Worm (Caenorhabditis elegans) whole organism, mixed stage, embryonic: ENCODE results near the gene sec-22.

Experiments used
- M03D4.4 ChIP-seq: sonication (generic microtip); optimal IDR thresholded peaks from 2 replicates; lab custom pipeline; 2017; ENCODE audit warnings: mild to moderate bottlenecking, missing genetic modification characterization, missing compliant biosample characterization
- blmp-1 ChIP-seq: fragments of 150-350 bp; optimal IDR thresholded peaks from 2 replicates; lab custom pipeline; 2014; ENCODE audit warnings: missing biosample characterization, missing genetic modification characterization
- ceh-39 ChIP-seq: fragments of 150-350 bp; optimal IDR thresholded peaks from 2 replicates; lab custom pipeline; 2014; ENCODE audit warnings: missing biosample characterization, missing genetic modification characterization
- ceh-43 ChIP-seq: fragments of 200-800 bp; sonication (Bioruptor generic); optimal IDR thresholded peaks from 2 replicates; lab custom pipeline; 2018; ENCODE audit warnings: mild to moderate bottlenecking, missing genetic modification characterization, moderate library complexity, missing compliant biosample characterization
- ceh-83 ChIP-seq: fragments of 200-800 bp; sonication (Bioruptor generic); optimal IDR thresholded peaks from 2 replicates; lab custom pipeline; 2018; ENCODE audit warnings: mild to moderate bottlenecking, missing genetic modification characterization, missing compliant biosample characterization
- ces-1 ChIP-seq: fragments of 150-350 bp; optimal IDR thresholded peaks from 2 replicates; lab custom pipeline; 2014; ENCODE audit warnings: missing biosample characterization, missing genetic modification reagents, missing genetic modification characterization
- cnd-1 ChIP-seq: fragments of 200-800 bp; sonication (Bioruptor generic); optimal IDR thresholded peaks from 2 replicates; lab custom pipeline; 2018; ENCODE audit warnings: mild to moderate bottlenecking, missing genetic modification characterization, missing compliant biosample characterization
- drap-1 ChIP-seq: fragments of 200-800 bp; sonication (Bioruptor generic); optimal IDR thresholded peaks from 3 replicates; lab custom pipeline; 2018; ENCODE audit warnings: mild to moderate bottlenecking, missing genetic modification characterization, missing compliant biosample characterization
- elt-3 ChIP-seq: fragments of 150-350 bp; optimal IDR thresholded peaks from 2 replicates; lab custom pipeline; 2014; ENCODE audit warnings: missing biosample characterization, missing genetic modification characterization
- ham-2 ChIP-seq: fragments of 200-800 bp; sonication (Bioruptor generic); optimal IDR thresholded peaks from 2 replicates; lab custom pipeline; 2018; ENCODE audit warnings: mild to moderate bottlenecking, missing genetic modification characterization, missing compliant biosample characterization
- hlh-1 ChIP-seq: fragments of 150-350 bp; optimal IDR thresholded peaks from 2 replicates; lab custom pipeline; 2014; ENCODE audit warnings: missing biosample characterization, missing genetic modification reagents, missing genetic modification characterization
- lin-13 ChIP-seq: fragments of 150-350 bp; optimal IDR thresholded peaks from 2 replicates; lab custom pipeline; 2014; ENCODE audit warnings: missing biosample characterization, missing genetic modification characterization
- lin-32 ChIP-seq: fragments of 200-800 bp; sonication (Bioruptor generic); optimal IDR thresholded peaks from 2 replicates; lab custom pipeline; 2018; ENCODE audit warnings: mild to moderate bottlenecking, missing genetic modification characterization, missing compliant biosample characterization
- lsy-2 ChIP-seq: fragments of 150-350 bp; optimal IDR thresholded peaks from 2 replicates; lab custom pipeline; 2014; ENCODE audit warnings: missing biosample characterization, missing genetic modification characterization
- mab-5 ChIP-seq: fragments of 150-350 bp; optimal IDR thresholded peaks from 2 replicates; lab custom pipeline; 2014; ENCODE audit warnings: missing biosample characterization, missing genetic modification characterization
- mep-1 ChIP-seq: fragments of 150-350 bp; optimal IDR thresholded peaks from 2 replicates; lab custom pipeline; 2017; ENCODE audit warnings: missing biosample characterization, missing genetic modification reagents, missing genetic modification characterization, inconsistent platforms
- mls-2 ChIP-seq: sonication (generic microtip); optimal IDR thresholded peaks from 2 replicates; lab custom pipeline; 2016; ENCODE audit warnings: mild to moderate bottlenecking, missing genetic modification characterization, moderate library complexity, missing compliant biosample characterization
- nhr-12 ChIP-seq: fragments of 150-350 bp; optimal IDR thresholded peaks from 2 replicates; lab custom pipeline; 2014; ENCODE audit warnings: missing biosample characterization, missing genetic modification characterization
- nhr-76 ChIP-seq: sonication (generic microtip); optimal IDR thresholded peaks from 2 replicates; lab custom pipeline; 2017; ENCODE audit warnings: missing biosample characterization, missing genetic modification characterization
- pha-4 ChIP-seq: fragments of 150-350 bp; optimal IDR thresholded peaks from 2 replicates; lab custom pipeline; 2018; ENCODE audit warnings: missing biosample characterization, missing genetic modification reagents, missing genetic modification characterization
- snpc-4 ChIP-seq: fragments of 150-350 bp; optimal IDR thresholded peaks from 2 replicates; lab custom pipeline; 2014; ENCODE audit warnings: missing biosample characterization, missing genetic modification characterization
- sptf-1 ChIP-seq: sonication (generic microtip); optimal IDR thresholded peaks from 2 replicates; lab custom pipeline; 2017; ENCODE audit warnings: mild to moderate bottlenecking, missing genetic modification characterization, moderate library complexity, missing compliant biosample characterization
- unc-120 ChIP-seq: sonication (generic microtip); optimal IDR thresholded peaks from 2 replicates; lab custom pipeline; 2017; ENCODE audit warnings: missing genetic modification characterization, missing compliant biosample characterization; ENCODE audit not compliant: poor library complexity, severe bottlenecking
- unc-39 ChIP-seq: fragments of 150-350 bp; optimal IDR thresholded peaks from 2 replicates; lab custom pipeline; 2014; ENCODE audit warnings: missing biosample characterization, missing genetic modification characterization
- unc-62 ChIP-seq: fragments of 150-350 bp; optimal IDR thresholded peaks from 2 replicates; lab custom pipeline; 2014; ENCODE audit warnings: missing biosample characterization, missing genetic modification reagents, missing genetic modification characterization
- zip-8 ChIP-seq: fragments of 150-350 bp; optimal IDR thresholded peaks from 2 replicates; lab custom pipeline; 2014; ENCODE audit warnings: missing biosample characterization, missing genetic modification characterization
- ztf-11 ChIP-seq: fragments of 150-350 bp; optimal IDR thresholded peaks from 2 replicates; lab custom pipeline; 2014; ENCODE audit warnings: missing biosample characterization, missing genetic modification characterization

The sec-22 gene

ce11 chrX:1053929-1054328, 18.6 kb downstream of the sec-22 start, which contains the start of gene ncs-3:
Gene ncs-3 (plus strand): TSS chrX:1054081.
- TF ChIP-seq hlh-1 (tag; lab: Kevin White, UChicago), result peak; percentile 36
- peak; percentile 62 for TF ChIP-seq unc-120
- no peak for TF ChIP-seq elt-3 (tag; lab: Kevin White, UChicago)
- no peak for TF ChIP-seq nhr-76 (tag; lab: Kevin White, UChicago)
- peak; percentile 71 for TF ChIP-seq unc-62 (GFP tag; lab: Kevin White, UChicago)

ce11 chrX:1057821-1058377, 22.6 kb downstream of the sec-22 start:
- TF ChIP-seq ces-1 (GFP tag; lab: Kevin White, UChicago), result peak; percentile 95
- no peak for TF ChIP-seq ceh-83
- no peak for TF ChIP-seq ham-2 (GFP tag; lab: Kevin White, UChicago)
- no peak for TF ChIP-seq M03D4.4 (tag; lab: Kevin White, UChicago)
- no peak for TF ChIP-seq zip-8

- peak; percentile 64 for TF ChIP-seq ces-1 (GFP tag; lab: Kevin White, UChicago)
- no peak for TF ChIP-seq sptf-1 (tag; lab: Kevin White, UChicago)
Observed at ce11 chrX:1060705-1061104, 25.4 kb downstream of the sec-22 start.

ce11 chrX:1062403-1063073, 27.2 kb downstream of the sec-22 start, which contains the start of gene unc-1:
Gene unc-1 (minus strand): TSS chrX:1062453.
- TF ChIP-seq ham-2 (GFP tag; lab: Kevin White, UChicago) (no peak), mep-1 (peak; percentile 7), unc-120 (peak; percentile 11), ces-1 (GFP tag; lab: Kevin White, UChicago) (peak; percentile 95)
- TF ChIP-seq, all 35 proteins: peak for 3

ce11 chrX:1064064-1064463, 28.7 kb downstream of the sec-22 start:
- peak; percentile 23 for TF ChIP-seq mls-2
- TF ChIP-seq sptf-1 (tag; lab: Kevin White, UChicago), result peak; percentile 54
- TF ChIP-seq ztf-11 (tag; lab: Kevin White, UChicago), result no peak
- TF ChIP-seq hlh-1 (tag; lab: Kevin White, UChicago), result peak; percentile 36
- no peak for TF ChIP-seq lin-13 (tag; lab: Kevin White, UChicago)
- TF ChIP-seq ham-2 (GFP tag; lab: Kevin White, UChicago), result no peak
- peak; percentile 70 for TF ChIP-seq unc-120
- TF ChIP-seq unc-62 (GFP tag; lab: Kevin White, UChicago), result peak; percentile 34
- peak; percentile 62 for TF ChIP-seq ces-1 (GFP tag; lab: Kevin White, UChicago)
- TF ChIP-seq lsy-2 (tag; lab: Kevin White, UChicago), result peak; percentile 0
- TF ChIP-seq drap-1 (GFP tag; lab: Kevin White, UChicago), result peak; percentile 31
- TF ChIP-seq mep-1, result no peak

ce11 chrX:1068986-1069385, 33.6 kb downstream of the sec-22 start, which contains the start of gene mksr-1:
Gene mksr-1 (minus strand): TSS chrX:1069129.
- peak; percentile 13 for TF ChIP-seq cnd-1 (tag; lab: Kevin White, UChicago)
- peak; percentile 76 for TF ChIP-seq lin-32 (GFP tag; lab: Kevin White, UChicago)
- TF ChIP-seq sptf-1 (tag; lab: Kevin White, UChicago), result no peak

- no peak for TF ChIP-seq sptf-1 (tag; lab: Kevin White, UChicago)
- no peak for TF ChIP-seq nhr-12 (tag; lab: Kevin White, UChicago)
- no peak for TF ChIP-seq ztf-11 (tag; lab: Kevin White, UChicago)
- no peak for TF ChIP-seq ceh-83
- TF ChIP-seq nhr-76 (tag; lab: Kevin White, UChicago), result no peak
- TF ChIP-seq M03D4.4 (tag; lab: Kevin White, UChicago), result no peak
- no peak for TF ChIP-seq unc-62 (GFP tag; lab: Kevin White, UChicago)
- no peak for TF ChIP-seq ceh-43
- no peak for TF ChIP-seq mab-5 (tag; lab: Kevin White, UChicago)
- TF ChIP-seq ces-1 (GFP tag; lab: Kevin White, UChicago), result no peak
- no peak for TF ChIP-seq pha-4 (tag; lab: Kevin White, UChicago)
- no peak for TF ChIP-seq blmp-1 (tag; lab: Kevin White, UChicago)
- no peak for TF ChIP-seq snpc-4 (tag; lab: Kevin White, UChicago)
- TF ChIP-seq unc-39 (tag; lab: Kevin White, UChicago), result no peak
- TF ChIP-seq lsy-2 (tag; lab: Kevin White, UChicago), result no peak
- no peak for TF ChIP-seq ceh-39
Observed at ce11 chrX:1072152-1072551, 36.8 kb downstream of the sec-22 start, which contains the start of gene lim-6. Gene lim-6 (plus strand): TSS chrX:1072452.
